Worm (Caenorhabditis elegans) whole organism, mixed stage, embryonic: Measurements from ENCODE around the gene C45B2.2.

Experiments used
- M03D4.4 ChIP-seq: sonication (generic microtip); optimal IDR thresholded peaks from 2 replicates; lab custom pipeline; 2017; ENCODE audit warnings: mild to moderate bottlenecking, missing genetic modification characterization, missing compliant biosample characterization
- blmp-1 ChIP-seq: fragments of 150-350 bp; optimal IDR thresholded peaks from 2 replicates; lab custom pipeline; 2014; ENCODE audit warnings: missing biosample characterization, missing genetic modification characterization
- ceh-39 ChIP-seq: fragments of 150-350 bp; optimal IDR thresholded peaks from 2 replicates; lab custom pipeline; 2014; ENCODE audit warnings: missing biosample characterization, missing genetic modification characterization
- ceh-43 ChIP-seq: fragments of 200-800 bp; sonication (Bioruptor generic); optimal IDR thresholded peaks from 2 replicates; lab custom pipeline; 2018; ENCODE audit warnings: mild to moderate bottlenecking, missing genetic modification characterization, moderate library complexity, missing compliant biosample characterization
- ceh-83 ChIP-seq: fragments of 200-800 bp; sonication (Bioruptor generic); optimal IDR thresholded peaks from 2 replicates; lab custom pipeline; 2018; ENCODE audit warnings: mild to moderate bottlenecking, missing genetic modification characterization, missing compliant biosample characterization
- ces-1 ChIP-seq: fragments of 150-350 bp; optimal IDR thresholded peaks from 2 replicates; lab custom pipeline; 2014; ENCODE audit warnings: missing biosample characterization, missing genetic modification reagents, missing genetic modification characterization
- cnd-1 ChIP-seq: fragments of 200-800 bp; sonication (Bioruptor generic); optimal IDR thresholded peaks from 2 replicates; lab custom pipeline; 2018; ENCODE audit warnings: mild to moderate bottlenecking, missing genetic modification characterization, missing compliant biosample characterization
- drap-1 ChIP-seq: fragments of 200-800 bp; sonication (Bioruptor generic); optimal IDR thresholded peaks from 3 replicates; lab custom pipeline; 2018; ENCODE audit warnings: mild to moderate bottlenecking, missing genetic modification characterization, missing compliant biosample characterization
- elt-1 ChIP-seq: sonication (generic microtip); optimal IDR thresholded peaks from 2 replicates; lab custom pipeline; 2017; ENCODE audit warnings: missing genetic modification characterization, mild to moderate bottlenecking, missing compliant biosample characterization, antibody characterized with exemption, moderate library complexity, borderline replicate concordance; ENCODE audit not compliant: insufficient read depth
- elt-3 ChIP-seq: fragments of 150-350 bp; optimal IDR thresholded peaks from 2 replicates; lab custom pipeline; 2014; ENCODE audit warnings: missing biosample characterization, missing genetic modification characterization
- flh-1 ChIP-seq: fragments of 200-800 bp; sonication (Bioruptor generic); optimal IDR thresholded peaks from 2 replicates; lab custom pipeline; 2018; ENCODE audit warnings: mild to moderate bottlenecking, missing genetic modification characterization, moderate library complexity, missing compliant biosample characterization
- ham-2 ChIP-seq: fragments of 200-800 bp; sonication (Bioruptor generic); optimal IDR thresholded peaks from 2 replicates; lab custom pipeline; 2018; ENCODE audit warnings: mild to moderate bottlenecking, missing genetic modification characterization, missing compliant biosample characterization
- hlh-1 ChIP-seq: fragments of 150-350 bp; optimal IDR thresholded peaks from 2 replicates; lab custom pipeline; 2014; ENCODE audit warnings: missing biosample characterization, missing genetic modification reagents, missing genetic modification characterization
- lin-13 ChIP-seq: fragments of 150-350 bp; optimal IDR thresholded peaks from 2 replicates; lab custom pipeline; 2014; ENCODE audit warnings: missing biosample characterization, missing genetic modification characterization
- lsy-2 ChIP-seq: fragments of 150-350 bp; optimal IDR thresholded peaks from 2 replicates; lab custom pipeline; 2014; ENCODE audit warnings: missing biosample characterization, missing genetic modification characterization
- mab-5 ChIP-seq: fragments of 150-350 bp; optimal IDR thresholded peaks from 2 replicates; lab custom pipeline; 2014; ENCODE audit warnings: missing biosample characterization, missing genetic modification characterization
- mep-1 ChIP-seq: fragments of 150-350 bp; optimal IDR thresholded peaks from 2 replicates; lab custom pipeline; 2017; ENCODE audit warnings: missing biosample characterization, missing genetic modification reagents, missing genetic modification characterization, inconsistent platforms
- nhr-12 ChIP-seq: fragments of 150-350 bp; optimal IDR thresholded peaks from 2 replicates; lab custom pipeline; 2014; ENCODE audit warnings: missing biosample characterization, missing genetic modification characterization
- nhr-2 ChIP-seq: fragments of 150-350 bp; optimal IDR thresholded peaks from 2 replicates; lab custom pipeline; 2014; ENCODE audit warnings: missing biosample characterization, missing genetic modification characterization
- nhr-237 ChIP-seq: fragments of 150-350 bp; optimal IDR thresholded peaks from 2 replicates; lab custom pipeline; 2014; ENCODE audit warnings: missing biosample characterization, missing genetic modification characterization
- nhr-28 ChIP-seq: fragments of 150-350 bp; optimal IDR thresholded peaks from 2 replicates; lab custom pipeline; 2014; ENCODE audit warnings: missing biosample characterization, missing genetic modification characterization
- nhr-76 ChIP-seq: sonication (generic microtip); optimal IDR thresholded peaks from 2 replicates; lab custom pipeline; 2017; ENCODE audit warnings: missing biosample characterization, missing genetic modification characterization
- pha-4 ChIP-seq: fragments of 150-350 bp; optimal IDR thresholded peaks from 2 replicates; lab custom pipeline; 2018; ENCODE audit warnings: missing biosample characterization, missing genetic modification reagents, missing genetic modification characterization
- sem-2 ChIP-seq: fragments of 200-800 bp; sonication (Bioruptor generic); optimal IDR thresholded peaks from 2 replicates; lab custom pipeline; 2018; ENCODE audit warnings: mild to moderate bottlenecking, missing genetic modification characterization, missing compliant biosample characterization
- snpc-4 ChIP-seq: fragments of 150-350 bp; optimal IDR thresholded peaks from 2 replicates; lab custom pipeline; 2014; ENCODE audit warnings: missing biosample characterization, missing genetic modification characterization
- sptf-1 ChIP-seq: sonication (generic microtip); optimal IDR thresholded peaks from 2 replicates; lab custom pipeline; 2017; ENCODE audit warnings: mild to moderate bottlenecking, missing genetic modification characterization, moderate library complexity, missing compliant biosample characterization
- tbx-8 ChIP-seq: fragments of 200-800 bp; sonication (Bioruptor generic); optimal IDR thresholded peaks from 2 replicates; lab custom pipeline; 2018; ENCODE audit warnings: mild to moderate bottlenecking, missing genetic modification characterization, moderate library complexity, missing compliant biosample characterization
- unc-39 ChIP-seq: fragments of 150-350 bp; optimal IDR thresholded peaks from 2 replicates; lab custom pipeline; 2014; ENCODE audit warnings: missing biosample characterization, missing genetic modification characterization
- zip-8 ChIP-seq: fragments of 150-350 bp; optimal IDR thresholded peaks from 2 replicates; lab custom pipeline; 2014; ENCODE audit warnings: missing biosample characterization, missing genetic modification characterization
- ztf-11 ChIP-seq: fragments of 150-350 bp; optimal IDR thresholded peaks from 2 replicates; lab custom pipeline; 2014; ENCODE audit warnings: missing biosample characterization, missing genetic modification characterization

C45B2.2 gene

DNA sequence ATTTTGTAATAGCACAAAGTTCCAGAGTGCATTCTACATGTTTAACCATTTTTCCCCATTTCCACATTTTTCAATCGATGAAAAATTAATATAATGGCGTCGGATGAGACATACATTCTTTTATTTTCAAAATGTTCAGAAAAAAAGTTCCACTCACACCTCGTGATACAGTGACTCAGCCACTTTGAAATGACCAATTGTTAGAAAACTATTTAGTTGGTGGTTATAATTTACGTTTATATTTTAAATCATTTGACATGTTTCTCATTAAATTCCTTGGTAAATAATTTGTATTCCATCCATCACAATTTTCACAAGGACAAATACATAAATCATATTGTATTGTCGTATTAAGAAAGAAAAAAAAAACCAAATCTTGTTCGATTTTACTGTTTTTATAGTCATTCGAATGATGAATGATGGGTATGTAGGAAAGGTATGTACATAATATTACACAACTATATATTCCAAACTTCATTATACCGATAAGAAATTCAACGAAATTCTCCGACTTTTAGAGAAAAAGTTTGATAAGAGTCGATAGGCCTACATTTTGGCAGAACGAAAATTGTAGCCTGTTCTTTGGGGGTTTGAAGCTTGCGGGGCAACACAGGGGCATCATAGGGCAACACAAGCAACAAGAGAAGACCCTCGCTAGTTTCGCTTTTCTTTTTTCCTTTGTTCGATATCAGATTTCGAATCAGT, 16.0 kb downstream of the C45B2.2 start:
- no peak for TF ChIP-seq cnd-1
- TF ChIP-seq flh-1 (GFP tag; lab: Kevin White, UChicago) = no peak
- no peak for TF ChIP-seq drap-1 (GFP tag; lab: Kevin White, UChicago)
- TF ChIP-seq pha-4 (tag; lab: Kevin White, UChicago) = no peak
- TF ChIP-seq elt-1 (tag; lab: Kevin White, UChicago) = no peak
- no peak for TF ChIP-seq blmp-1
- no peak for TF ChIP-seq lin-13
- TF ChIP-seq nhr-28 = no peak
- no peak for TF ChIP-seq nhr-12
- no peak for TF ChIP-seq hlh-1 (tag; lab: Kevin White, UChicago)
- no peak for TF ChIP-seq ceh-39 (tag; lab: Kevin White, UChicago)
- TF ChIP-seq mab-5 (tag; lab: Kevin White, UChicago) = no peak
- no peak for TF ChIP-seq snpc-4 (tag; lab: Kevin White, UChicago)
- no peak for TF ChIP-seq ceh-43 (GFP tag; lab: Kevin White, UChicago)
- no peak for TF ChIP-seq nhr-237 (tag; lab: Kevin White, UChicago)
- TF ChIP-seq ham-2 (GFP tag; lab: Kevin White, UChicago) = no peak
- TF ChIP-seq unc-39 = no peak
- TF ChIP-seq sptf-1 (tag; lab: Kevin White, UChicago) = no peak
- no peak for TF ChIP-seq tbx-8 (GFP tag; lab: Kevin White, UChicago)
- TF ChIP-seq ceh-83 = no peak

DNA sequence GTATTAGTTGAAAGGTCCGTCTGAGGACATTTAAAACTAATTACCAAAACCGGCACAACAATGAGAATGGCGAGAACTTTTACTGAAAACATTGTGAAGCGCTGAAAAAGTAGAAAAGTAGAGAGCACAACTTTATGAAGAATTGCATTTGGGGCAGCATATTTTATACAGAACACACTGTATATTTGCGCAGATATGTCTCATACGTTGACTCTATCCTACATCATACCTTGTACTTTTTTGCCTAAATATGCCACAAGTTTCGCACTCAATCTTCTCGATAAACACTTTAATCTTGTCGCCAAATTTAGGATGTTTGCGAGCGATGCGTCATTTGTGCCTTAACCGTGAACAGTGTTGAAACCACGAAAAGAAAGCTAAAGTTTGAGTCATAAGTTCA, 18.8 kb downstream of the C45B2.2 start, which contains the start of gene C15H9.11:
C15H9.11 (minus strand) TSS at position 101 of the 400 bp plus-strand sequence.
- no peak for TF ChIP-seq M03D4.4 (tag; lab: Kevin White, UChicago)
- TF ChIP-seq tbx-8 (GFP tag; lab: Kevin White, UChicago) = no peak
- no peak for TF ChIP-seq ham-2 (GFP tag; lab: Kevin White, UChicago)
- TF ChIP-seq ceh-39 (tag; lab: Kevin White, UChicago) = no peak
- TF ChIP-seq pha-4 (tag; lab: Kevin White, UChicago) = no peak
- TF ChIP-seq ceh-83 = no peak
- no peak for TF ChIP-seq nhr-76 (tag; lab: Kevin White, UChicago)
- TF ChIP-seq ces-1 = no peak

DNA sequence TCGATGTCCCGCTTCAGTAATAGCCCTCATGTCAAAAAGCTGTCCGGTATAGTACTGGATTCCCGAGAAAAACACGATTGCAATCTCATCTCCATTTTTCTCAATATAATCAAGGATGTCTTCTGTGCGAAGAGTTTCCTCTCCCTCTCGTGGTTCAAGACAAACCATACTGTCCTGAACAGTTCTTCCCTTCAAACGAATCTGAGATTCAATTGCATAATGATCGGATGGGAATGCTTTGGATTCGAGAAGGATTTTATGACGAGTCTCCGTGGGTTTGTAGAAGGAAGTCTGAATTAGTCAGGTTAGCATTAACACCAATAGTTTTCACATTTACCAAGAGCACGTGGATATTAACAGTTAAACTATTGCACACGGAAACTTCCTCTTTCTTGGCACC, 23.4 kb downstream of the C45B2.2 start:
- no peak for TF ChIP-seq pha-4 (tag; lab: Kevin White, UChicago)
- TF ChIP-seq ztf-11 (tag; lab: Kevin White, UChicago) = no peak

DNA sequence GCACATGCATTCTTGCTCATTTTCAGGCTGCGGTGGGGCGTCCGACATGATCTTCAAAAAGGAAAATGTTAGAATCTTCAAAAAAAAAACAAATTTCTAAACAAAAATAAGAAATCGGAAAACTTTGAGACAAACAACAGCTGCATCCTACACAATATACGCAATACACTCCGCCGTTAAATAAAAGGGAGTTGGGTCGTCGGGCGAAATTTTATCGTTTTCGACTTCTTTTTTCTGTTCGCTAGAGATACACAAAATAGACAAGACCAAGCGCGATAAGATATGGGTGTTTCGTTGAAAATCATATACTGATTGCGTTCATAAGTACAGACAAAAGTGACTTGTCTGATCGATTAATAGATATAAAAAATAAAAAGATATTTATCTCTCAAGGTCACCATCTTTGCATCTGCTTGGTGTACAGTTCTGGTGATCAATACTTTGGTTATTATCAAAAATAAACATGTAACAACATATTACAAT, 24.8 kb downstream of the C45B2.2 start, which contains the start of gene kynu-1:
kynu-1 (minus strand) TSS at position 51 of the 483 bp plus-strand sequence.
- TF ChIP-seq pha-4 (tag; lab: Kevin White, UChicago) (no peak), elt-1 (tag; lab: Kevin White, UChicago) (peak; percentile 95)

DNA sequence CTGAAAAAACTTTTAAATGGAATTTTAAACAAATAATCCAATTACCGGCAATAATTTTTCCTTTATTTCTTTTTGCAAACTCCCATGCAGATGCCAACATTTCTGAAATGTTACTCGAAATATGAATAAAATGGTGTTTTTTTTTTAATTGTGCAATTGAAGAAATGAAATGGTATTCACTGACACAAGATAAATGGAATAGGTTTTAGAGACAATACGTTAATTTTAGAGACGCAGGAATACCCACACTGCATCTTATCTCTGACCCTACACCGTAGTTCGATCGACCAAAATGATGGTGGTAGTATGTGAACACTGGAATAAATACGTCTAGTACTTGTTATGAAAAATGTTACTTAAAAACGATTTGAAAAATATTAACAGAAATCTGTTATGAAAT, 28.3 kb downstream of the C45B2.2 start, which contains the start of gene prx-3:
prx-3 (minus strand) TSS at position 101 of the 400 bp plus-strand sequence.
- no peak for TF ChIP-seq zip-8 (tag; lab: Kevin White, UChicago)
- no peak for TF ChIP-seq M03D4.4 (tag; lab: Kevin White, UChicago)
- TF ChIP-seq cnd-1 = no peak
- TF ChIP-seq blmp-1 = no peak
- no peak for TF ChIP-seq lsy-2 (tag; lab: Kevin White, UChicago)
- no peak for TF ChIP-seq ceh-43 (GFP tag; lab: Kevin White, UChicago)
- no peak for TF ChIP-seq ztf-11 (tag; lab: Kevin White, UChicago)
- no peak for TF ChIP-seq drap-1 (GFP tag; lab: Kevin White, UChicago)
- no peak for TF ChIP-seq nhr-237 (tag; lab: Kevin White, UChicago)
- no peak for TF ChIP-seq sem-2 (GFP tag; lab: Kevin White, UChicago)
- TF ChIP-seq tbx-8 (GFP tag; lab: Kevin White, UChicago) = no peak
- no peak for TF ChIP-seq elt-3 (tag; lab: Kevin White, UChicago)
- no peak for TF ChIP-seq hlh-1 (tag; lab: Kevin White, UChicago)

DNA sequence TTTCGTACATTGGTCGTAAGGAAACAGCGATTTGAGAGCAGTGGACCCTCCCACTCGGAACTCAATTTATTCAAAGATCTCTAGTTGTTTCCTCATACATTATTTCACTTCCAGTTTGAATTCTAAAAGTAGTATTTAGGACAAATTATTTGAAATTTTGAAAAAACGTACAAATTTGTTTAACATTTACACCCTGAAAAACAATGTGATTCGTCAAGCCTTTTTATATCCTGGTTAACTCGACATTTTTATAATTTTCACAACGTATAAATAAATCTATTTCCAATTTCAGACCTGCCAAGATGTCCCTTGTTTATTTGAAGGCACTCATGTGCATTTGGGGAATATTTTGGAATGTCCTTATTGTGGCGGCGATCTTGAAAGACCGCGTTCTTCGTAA, 31.0 kb downstream of the C45B2.2 start, which contains the start of gene C15H9.3:
C15H9.3 (plus strand) TSS at position 301 of the 400 bp plus-strand sequence.
- TF ChIP-seq mep-1 (tag; lab: Kevin White, UChicago) = no peak
- TF ChIP-seq drap-1 (GFP tag; lab: Kevin White, UChicago) = no peak
- no peak for TF ChIP-seq nhr-237 (tag; lab: Kevin White, UChicago)
- TF ChIP-seq ham-2 (GFP tag; lab: Kevin White, UChicago) = no peak
- no peak for TF ChIP-seq elt-1 (tag; lab: Kevin White, UChicago)
- TF ChIP-seq ztf-11 (tag; lab: Kevin White, UChicago) = no peak
- no peak for TF ChIP-seq blmp-1
- TF ChIP-seq sptf-1 (tag; lab: Kevin White, UChicago) = no peak
- TF ChIP-seq nhr-2 = no peak
